Worm (Caenorhabditis elegans) whole organism, mixed stage, embryonic: Measurements from ENCODE around the gene F18A1.7.

Experiments
- mab-5 ChIP-seq: fragments of 150-350 bp; optimal IDR thresholded peaks from 2 replicates; lab custom pipeline; 2014; ENCODE audit warnings: missing biosample characterization, missing genetic modification characterization
- nhr-237 ChIP-seq: fragments of 150-350 bp; optimal IDR thresholded peaks from 2 replicates; lab custom pipeline; 2014; ENCODE audit warnings: missing biosample characterization, missing genetic modification characterization
- tbx-8 ChIP-seq: fragments of 200-800 bp; sonication (Bioruptor generic); optimal IDR thresholded peaks from 2 replicates; lab custom pipeline; 2018; ENCODE audit warnings: mild to moderate bottlenecking, missing genetic modification characterization, moderate library complexity, missing compliant biosample characterization

DNA sequence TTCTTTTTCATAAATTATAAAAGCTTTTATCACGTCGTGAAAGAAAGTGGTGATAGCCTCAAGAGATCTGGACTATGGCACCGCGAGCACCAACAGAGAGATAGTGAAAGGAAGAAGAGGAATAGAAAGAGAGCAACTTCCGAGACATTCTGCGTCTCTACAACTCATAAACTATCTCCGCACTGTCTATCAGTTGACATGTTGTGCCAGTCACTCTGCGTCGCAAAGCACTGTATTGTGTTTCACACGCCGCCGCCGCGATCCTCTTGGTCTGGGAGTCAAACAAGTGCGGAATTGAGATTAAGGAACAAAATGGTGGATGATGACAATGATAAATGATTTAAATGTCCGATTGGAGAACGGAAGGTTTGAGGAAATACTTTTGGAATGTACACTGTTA, 40.1 kb downstream of the F18A1.7 start:
- TF ChIP-seq nhr-237: no peak
- TF ChIP-seq tbx-8 (GFP tag; lab: Kevin White, UChicago): no peak
- TF ChIP-seq mab-5 (tag; lab: Kevin White, UChicago): no peak
